Worm (Caenorhabditis elegans): ENCODE measurements around the gene eelo-1.

ce11 chrIII:1528423-1528822 is 29.9 kb downstream of the eelo-1 start:
- no peak for TF ChIP-seq madf-2 (tag; optimal IDR thresholded peaks at IDR 0.05)
- no peak for TF ChIP-seq che-1 (tag; optimal IDR thresholded peaks at IDR 0.05)
- no peak for TF ChIP-seq hlh-8 (tag; optimal IDR thresholded peaks at IDR 0.05)
- no peak for TF ChIP-seq ceh-30 (tag; optimal IDR thresholded peaks at IDR 0.05)
- TF ChIP-seq ceh-6 (GFP tag; optimal IDR thresholded peaks at IDR 0.05), result no peak
- TF ChIP-seq pqm-1 (tag; optimal IDR thresholded peaks at IDR 0.05), result no peak
- no peak for TF ChIP-seq nhr-11 (tag; optimal IDR thresholded peaks at IDR 0.05)
- no peak for TF ChIP-seq nfya-1 (tag; optimal IDR thresholded peaks at IDR 0.05)
- TF ChIP-seq ztf-16 (tag; optimal IDR thresholded peaks at IDR 0.05), result no peak
- no peak for TF ChIP-seq unc-86 (tag; optimal IDR thresholded peaks at IDR 0.05)
- no peak for TF ChIP-seq unc-3 (GFP tag; conservative IDR thresholded peaks at IDR 0.05)
- TF ChIP-seq unc-3 (tag; optimal IDR thresholded peaks at IDR 0.05), result no peak

Measured in whole organism, late embryonic.